Fruit fly (Drosophila melanogaster): ENCODE measurements around the gene PGRP-SB1.

DNA sequence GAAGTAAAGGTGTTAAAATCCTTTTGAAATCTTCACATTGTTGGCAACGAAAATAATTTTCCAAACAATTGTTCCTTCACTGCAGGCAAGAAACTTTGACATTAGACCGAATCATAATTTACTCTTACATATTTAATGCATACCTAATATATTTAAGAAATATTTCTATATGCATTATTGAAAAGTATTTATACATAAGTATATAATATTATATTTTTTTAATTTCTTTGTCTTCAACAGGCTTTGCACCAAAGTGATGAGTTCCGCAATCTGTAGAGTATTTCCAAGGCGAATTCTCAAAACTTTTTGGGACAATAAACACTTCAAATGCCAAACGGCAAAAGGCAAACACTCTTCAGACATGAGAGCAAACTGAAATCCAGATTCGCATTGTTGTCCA is 30.7 kb downstream of the PGRP-SB1 start:
- TF ChIP-seq CTCF (optimal IDR thresholded peaks at IDR 0.05) (no peak), CG8478 (optimal IDR thresholded peaks at IDR 0.05) (no peak)
